Fruit fly (Drosophila melanogaster) whole organism, embryonic: ENCODE results near the gene CG42272.

ENCODE experiments used
- BEAF-32 ChIP-seq: fragments of 200-800 bp; sonication (Bioruptor generic); optimal IDR thresholded peaks from 3 replicates; lab custom pipeline; 2017; ENCODE audit warnings: missing biosample characterization, missing genetic modification characterization, mild to moderate bottlenecking, moderate library complexity, missing genetic modification reagents
- CG10267 ChIP-seq: fragments of 200-800 bp; sonication (Bioruptor generic); optimal IDR thresholded peaks from 2 replicates; lab custom pipeline; 2018; ENCODE audit warnings: missing biosample characterization, mild to moderate bottlenecking, missing genetic modification characterization, moderate library complexity
- CG10462 ChIP-seq: fragments of 200-800 bp; sonication (Bioruptor generic); optimal IDR thresholded peaks from 2 replicates; lab custom pipeline; 2016; ENCODE audit warnings: missing biosample characterization, missing genetic modification characterization
- CG10979 ChIP-seq: fragments of 200-800 bp; sonication (Bioruptor generic); optimal IDR thresholded peaks from 2 replicates; lab custom pipeline; 2018; ENCODE audit warnings: missing biosample characterization, mild to moderate bottlenecking, missing genetic modification characterization, moderate library complexity
- CG11504 ChIP-seq: fragments of 200-800 bp; sonication (Bioruptor generic); optimal IDR thresholded peaks from 3 replicates; lab custom pipeline; 2019; ENCODE audit warnings: missing biosample characterization, mild to moderate bottlenecking, missing genetic modification characterization, moderate library complexity
- CG11695 ChIP-seq: fragments of 200-800 bp; sonication (Bioruptor generic); IDR thresholded peaks from 3 replicates; pipeline ENCODE4 v1.3.6; 2022; ENCODE audit warnings: missing biosample characterization, missing genetic modification characterization
- CG13424 ChIP-seq: fragments of 200-800 bp; sonication (Bioruptor generic); optimal IDR thresholded peaks from 2 replicates; lab custom pipeline; 2019; ENCODE audit warnings: missing biosample characterization, mild to moderate bottlenecking, missing genetic modification characterization, moderate library complexity
- CG17359 ChIP-seq: fragments of 200-800 bp; sonication (Bioruptor generic); optimal IDR thresholded peaks from 3 replicates; lab custom pipeline; 2018; ENCODE audit warnings: missing biosample characterization, mild to moderate bottlenecking, missing genetic modification characterization, moderate library complexity
- CG17361 ChIP-seq: fragments of 200-800 bp; sonication (Bioruptor generic); IDR thresholded peaks from 3 replicates; pipeline ENCODE4 v1.3.6; 2022; ENCODE audit warnings: missing biosample characterization, missing genetic modification characterization
- CG18619 ChIP-seq: fragments of 200-800 bp; sonication (Bioruptor generic); optimal IDR thresholded peaks from 3 replicates; lab custom pipeline; 2017; ENCODE audit warnings: missing biosample characterization, mild to moderate bottlenecking, missing genetic modification characterization
- CG2712 ChIP-seq: fragments of 200-800 bp; optimal IDR thresholded peaks from 3 replicates; lab custom pipeline; 2019; ENCODE audit warnings: missing biosample characterization, mild to moderate bottlenecking, missing genetic modification characterization, moderate library complexity
- CG31441 ChIP-seq: fragments of 200-800 bp; sonication (Bioruptor generic); IDR thresholded peaks from 2 replicates; pipeline ENCODE4 v1.3.6; 2022; ENCODE audit warnings: missing biosample characterization, missing genetic modification characterization
- CG33557 ChIP-seq: fragments of 200-800 bp; sonication (Bioruptor generic); optimal IDR thresholded peaks from 2 replicates; lab custom pipeline; 2019; ENCODE audit warnings: missing biosample characterization, mild to moderate bottlenecking, missing genetic modification characterization, moderate library complexity
- CG4424 ChIP-seq: fragments of 200-800 bp; sonication (Bioruptor generic); optimal IDR thresholded peaks from 3 replicates; lab custom pipeline; 2016; ENCODE audit warnings: missing biosample characterization, missing genetic modification characterization
- CG6654 ChIP-seq: fragments of 200-800 bp; sonication (Bioruptor generic); optimal IDR thresholded peaks from 2 replicates; lab custom pipeline; 2017; ENCODE audit warnings: missing biosample characterization, mild to moderate bottlenecking, missing genetic modification characterization
- CG6765 ChIP-seq: fragments of 200-800 bp; sonication (Bioruptor generic); optimal IDR thresholded peaks from 3 replicates; lab custom pipeline; 2017; ENCODE audit warnings: missing biosample characterization, mild to moderate bottlenecking, missing genetic modification characterization
- CG7556 ChIP-seq: fragments of 200-800 bp; sonication (Bioruptor generic); optimal IDR thresholded peaks from 2 replicates; lab custom pipeline; 2017; ENCODE audit warnings: missing biosample characterization, mild to moderate bottlenecking, missing genetic modification characterization
- CG8388 ChIP-seq: fragments of 200-800 bp; sonication (Bioruptor generic); optimal IDR thresholded peaks from 2 replicates; lab custom pipeline; 2019; ENCODE audit warnings: missing biosample characterization, mild to moderate bottlenecking, missing genetic modification characterization, moderate library complexity
- CoRest ChIP-seq: fragments of 200-800 bp; sonication (Bioruptor generic); optimal IDR thresholded peaks from 3 replicates; lab custom pipeline; 2018; ENCODE audit warnings: missing biosample characterization, mild to moderate bottlenecking, missing genetic modification characterization, moderate library complexity
- E2f2 ChIP-seq: fragments of 200-800 bp; sonication (Bioruptor generic); IDR thresholded peaks from 2 replicates; pipeline ENCODE4 v1.3.6; 2022; ENCODE audit warnings: missing biosample characterization, missing genetic modification characterization
- Gsc ChIP-seq: fragments of 200-800 bp; sonication (Bioruptor generic); IDR thresholded peaks from 2 replicates; pipeline ENCODE4 v1.3.6; 2022; ENCODE audit warnings: missing biosample characterization, missing genetic modification characterization
- HLHmδ ChIP-seq: fragments of 200-800 bp; sonication (Bioruptor generic); optimal IDR thresholded peaks from 2 replicates; lab custom pipeline; 2018; ENCODE audit warnings: missing biosample characterization, mild to moderate bottlenecking, missing genetic modification characterization, moderate library complexity
- Meics ChIP-seq: fragments of 200-800 bp; sonication (Bioruptor generic); optimal IDR thresholded peaks from 2 replicates; lab custom pipeline; 2017; ENCODE audit warnings: missing biosample characterization, mild to moderate bottlenecking, missing genetic modification characterization
- NC2β ChIP-seq: fragments of 200-800 bp; sonication (Bioruptor generic); optimal IDR thresholded peaks from 2 replicates; lab custom pipeline; 2016; ENCODE audit warnings: missing biosample characterization, missing genetic modification characterization
- Nf-YB ChIP-seq: fragments of 200-800 bp; sonication (Bioruptor generic); optimal IDR thresholded peaks from 3 replicates; lab custom pipeline; 2019; ENCODE audit warnings: missing biosample characterization, mild to moderate bottlenecking, missing genetic modification characterization, moderate library complexity
- Oli ChIP-seq: fragments of 200-800 bp; sonication (Bioruptor generic); optimal IDR thresholded peaks from 2 replicates; lab custom pipeline; 2018; ENCODE audit warnings: missing biosample characterization, mild to moderate bottlenecking, missing genetic modification characterization, moderate library complexity
- PHDP ChIP-seq: fragments of 200-800 bp; sonication (Bioruptor generic); optimal IDR thresholded peaks from 3 replicates; lab custom pipeline; 2018; ENCODE audit warnings: missing biosample characterization, mild to moderate bottlenecking, missing genetic modification characterization, moderate library complexity
- Sox100B ChIP-seq: fragments of 200-800 bp; sonication (Bioruptor generic); optimal IDR thresholded peaks from 3 replicates; lab custom pipeline; 2018; ENCODE audit warnings: missing biosample characterization, mild to moderate bottlenecking, missing genetic modification characterization
- Sox102F ChIP-seq: fragments of 200-800 bp; sonication (Bioruptor generic); optimal IDR thresholded peaks from 2 replicates; lab custom pipeline; 2018; ENCODE audit warnings: missing biosample characterization, mild to moderate bottlenecking, missing genetic modification characterization, moderate library complexity
- Stat92E ChIP-seq, 3 experiments: fragments of >200 bp in 2 of 3; fragments of 200-800 bp in 1 of 3; sonication (Bioruptor generic) in 1 of 3; optimal IDR thresholded peaks; 2 replicates each; lab custom pipeline; 2017 to 2019; ENCODE audit warnings: missing biosample characterization in 3 of 3, missing genetic modification characterization in 3 of 3, mild to moderate bottlenecking in 1 of 3, moderate library complexity in 1 of 3
- Xbp1 ChIP-seq: fragments of 200-800 bp; sonication (Bioruptor generic); optimal IDR thresholded peaks from 3 replicates; lab custom pipeline; 2016; ENCODE audit warnings: missing biosample characterization, mild to moderate bottlenecking, missing genetic modification characterization
- ac ChIP-seq: fragments of 200-800 bp; sonication (Bioruptor generic); optimal IDR thresholded peaks from 3 replicates; lab custom pipeline; 2017; ENCODE audit warnings: missing biosample characterization, mild to moderate bottlenecking, missing genetic modification characterization
- cad ChIP-seq: fragments of >200 bp; optimal IDR thresholded peaks from 2 replicates; lab custom pipeline; 2017; ENCODE audit warnings: missing biosample characterization, missing genetic modification characterization
- dati ChIP-seq: fragments of 200-800 bp; sonication (Bioruptor generic); IDR thresholded peaks from 2 replicates; pipeline ENCODE4 v1.3.6; 2022; ENCODE audit warnings: missing biosample characterization, missing genetic modification characterization
- dmrt99B ChIP-seq: fragments of 200-800 bp; sonication (Bioruptor generic); optimal IDR thresholded peaks from 2 replicates; lab custom pipeline; 2018; ENCODE audit warnings: missing biosample characterization, mild to moderate bottlenecking, missing genetic modification characterization, moderate library complexity
- dysf ChIP-seq: fragments of 200-800 bp; sonication (Bioruptor generic); IDR thresholded peaks from 3 replicates; pipeline ENCODE4 v1.3.6; 2022; ENCODE audit warnings: missing biosample characterization, missing genetic modification characterization
- fd96Cb ChIP-seq: fragments of 200-800 bp; sonication (Bioruptor generic); optimal IDR thresholded peaks from 2 replicates; lab custom pipeline; 2018; ENCODE audit warnings: missing biosample characterization, mild to moderate bottlenecking, missing genetic modification characterization, moderate library complexity
- gsb ChIP-seq: fragments of 200-800 bp; sonication (Bioruptor generic); IDR thresholded peaks from 2 replicates; pipeline ENCODE4 v1.3.6; 2022; ENCODE audit warnings: missing biosample characterization, missing genetic modification characterization
- gsb-n ChIP-seq: fragments of 200-800 bp; sonication (Bioruptor generic); optimal IDR thresholded peaks from 3 replicates; lab custom pipeline; 2018; ENCODE audit warnings: missing biosample characterization, mild to moderate bottlenecking, missing genetic modification characterization
- ind ChIP-seq: fragments of 200-800 bp; sonication (Bioruptor generic); optimal IDR thresholded peaks from 3 replicates; lab custom pipeline; 2016; ENCODE audit warnings: missing biosample characterization, missing genetic modification characterization
- insv ChIP-seq, 2 experiments: fragments of 200-800 bp; sonication (Bioruptor generic); optimal IDR thresholded peaks; 3 replicates each; lab custom pipeline; 2016 to 2018; ENCODE audit warnings: missing biosample characterization in 2 of 2, missing genetic modification characterization in 2 of 2
- lmd ChIP-seq: fragments of 200-800 bp; sonication (Bioruptor generic); IDR thresholded peaks from 2 replicates; pipeline ENCODE4 v1.3.6; 2022; ENCODE audit warnings: missing biosample characterization, missing genetic modification characterization
- mam ChIP-seq: fragments of 200-800 bp; sonication (Bioruptor generic); optimal IDR thresholded peaks from 3 replicates; lab custom pipeline; 2016; ENCODE audit warnings: missing biosample characterization, missing genetic modification characterization
- ranshi ChIP-seq: fragments of 200-800 bp; sonication (Bioruptor generic); IDR thresholded peaks from 2 replicates; pipeline ENCODE4 v1.3.6; 2022; ENCODE audit warnings: missing biosample characterization, missing genetic modification characterization
- sens ChIP-seq: fragments of 200-800 bp; sonication (Bioruptor generic); peaks from one replicate; lab custom pipeline; 2016; ENCODE audit warnings: missing biosample characterization, missing genetic modification characterization
- sens-2 ChIP-seq: fragments of 200-800 bp; sonication (Bioruptor generic); IDR thresholded peaks from 2 replicates; pipeline ENCODE4 v1.3.6; 2022; ENCODE audit warnings: missing biosample characterization, missing genetic modification characterization
- stwl ChIP-seq: fragments of 200-800 bp; sonication (Bioruptor generic); optimal IDR thresholded peaks from 3 replicates; lab custom pipeline; 2018; ENCODE audit warnings: missing biosample characterization, mild to moderate bottlenecking, missing genetic modification characterization, moderate library complexity
- tin ChIP-seq: fragments of 200-800 bp; sonication (Bioruptor generic); optimal IDR thresholded peaks from 3 replicates; lab custom pipeline; 2016; ENCODE audit warnings: missing biosample characterization, missing genetic modification characterization
- trem ChIP-seq: fragments of 200-800 bp; optimal IDR thresholded peaks from 3 replicates; lab custom pipeline; 2019; ENCODE audit warnings: missing biosample characterization, mild to moderate bottlenecking, missing genetic modification characterization, moderate library complexity
- tx ChIP-seq: fragments of 200-800 bp; sonication (Bioruptor generic); optimal IDR thresholded peaks from 2 replicates; lab custom pipeline; 2016; ENCODE audit warnings: missing biosample characterization, missing genetic modification characterization

The CG42272 gene

DNA sequence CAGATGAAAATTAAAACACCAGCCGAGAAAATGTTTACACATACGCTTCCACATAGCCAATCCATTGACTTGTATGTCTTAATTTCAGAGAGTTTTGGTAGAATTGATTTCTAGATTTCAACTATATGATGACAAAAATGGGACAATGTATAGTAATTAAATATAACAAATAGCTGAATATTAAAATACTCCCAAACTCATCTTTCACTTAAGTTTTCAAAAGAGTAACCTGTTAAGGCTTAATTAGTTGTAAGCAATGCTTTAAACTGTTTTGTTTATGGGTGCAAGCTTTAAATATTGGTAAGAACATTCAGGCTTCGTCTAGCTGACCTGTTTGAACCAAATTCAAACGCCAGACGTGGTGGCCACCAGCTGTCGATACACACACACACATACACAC, 25.9 kb downstream of the CG42272 start:
- TF ChIP-seq CG11695 (GFP tag; lab: Robert Waterston, UW), result 0 out of 3 replicates have a peak, but pooled peaks have one; percentile 11
- TF ChIP-seq CG18619, result peak; percentile 39
- TF ChIP-seq CG6654, result peak; percentile 17
- TF ChIP-seq tx (GFP tag; lab: Kevin White, UChicago), result no peak
- no peak for TF ChIP-seq Nf-YB (GFP tag; lab: Kevin White, UChicago)
- no peak for TF ChIP-seq HLHmδ
- TF ChIP-seq PHDP (tag; lab: Kevin White, UChicago), result peak; percentile 31
- TF ChIP-seq Oli (tag; lab: Kevin White, UChicago), result peak; percentile 47
- TF ChIP-seq sens (GFP tag; lab: Kevin White, UChicago), result peak; percentile 79
- peak; percentile 29 for TF ChIP-seq Meics (GFP tag; lab: Kevin White, UChicago)
- no peak for TF ChIP-seq insv (GFP tag; optimal IDR thresholded peaks at IDR 0.05; lab: Kevin White, UChicago)
- TF ChIP-seq gsb (GFP tag; lab: Robert Waterston, UW), result 0 out of 2 replicates have a peak, but pooled peaks have one; percentile 7
- TF ChIP-seq BEAF-32, result no peak
- TF ChIP-seq CG4424 (GFP tag; lab: Kevin White, UChicago), result peak; percentile 21
- no peak for TF ChIP-seq sens-2
- TF ChIP-seq fd96Cb (tag; lab: Kevin White, UChicago), result peak; percentile 22
- TF ChIP-seq dati (GFP tag; lab: Robert Waterston, UW), result no peak
- TF ChIP-seq Sox102F, result peak; percentile 57
- no peak for TF ChIP-seq ac (GFP tag; lab: Kevin White, UChicago)
- TF ChIP-seq CG31441, result peak; percentile 49; the same call in 1 of the 2 replicates
- peak; percentile 23 for TF ChIP-seq Xbp1 (GFP tag; lab: Kevin White, UChicago)
- TF ChIP-seq CG13424 (tag; lab: Kevin White, UChicago), result peak; percentile 52
- no peak for TF ChIP-seq CG17359
- TF ChIP-seq Stat92E (GFP tag; optimal IDR thresholded peaks at IDR 0.05; lab: Kevin White, UChicago), result no peak
- TF ChIP-seq CG10267 (tag; lab: Kevin White, UChicago), result peak; percentile 15
- TF ChIP-seq cad (GFP tag; lab: Kevin White, UChicago), result no peak
- no peak for TF ChIP-seq CG6765
- peak; percentile 5 for TF ChIP-seq mam (GFP tag; lab: Kevin White, UChicago)
- peak; percentile 24 for TF ChIP-seq CG2712 (tag; lab: Kevin White, UChicago)
- no peak for TF ChIP-seq Gsc (GFP tag; lab: Robert Waterston, UW)
- TF ChIP-seq lmd (GFP tag; lab: Robert Waterston, UW), result peak; percentile 39; the same call in 1 of the 2 replicates
- TF ChIP-seq tin (GFP tag; lab: Kevin White, UChicago), result no peak
- peak; percentile 5 for TF ChIP-seq CG8388 (GFP tag; lab: Kevin White, UChicago)
- no peak for TF ChIP-seq CG33557 (GFP tag; lab: Kevin White, UChicago)
- peak; percentile 70; the same call in 2 of the 3 replicates for TF ChIP-seq CG17361 (GFP tag; lab: Robert Waterston, UW)
- peak; percentile 71 for TF ChIP-seq CoRest (tag; lab: Kevin White, UChicago)
- TF ChIP-seq CG10979 (tag; lab: Kevin White, UChicago), result peak; percentile 39
- TF ChIP-seq dysf (GFP tag; lab: Robert Waterston, UW), result peak; percentile 47; the same call in 1 of the 3 replicates
- peak; percentile 2 for TF ChIP-seq gsb-n
- peak; percentile 36 for TF ChIP-seq Sox100B (GFP tag; lab: Kevin White, UChicago)
- TF ChIP-seq trem (tag; lab: Kevin White, UChicago), result peak; percentile 10
- TF ChIP-seq stwl, result no peak
- TF ChIP-seq E2f2 (GFP tag; lab: Robert Waterston, UW), result peak; percentile 21; the same call in 1 of the 2 replicates
- peak; percentile 3 for TF ChIP-seq ind (GFP tag; lab: Kevin White, UChicago)
- TF ChIP-seq dmrt99B (tag; lab: Kevin White, UChicago), result peak; percentile 57
- TF ChIP-seq ranshi, result 0 out of 2 replicates have a peak, but pooled peaks have one; percentile 33
- peak; percentile 50 for TF ChIP-seq CG7556
- TF ChIP-seq NC2β (GFP tag; lab: Kevin White, UChicago), result no peak
- TF ChIP-seq CG10462 (GFP tag; lab: Kevin White, UChicago), result no peak
- peak; percentile 58 for TF ChIP-seq CG11504
